Worm (Caenorhabditis elegans): ENCODE measurements around the gene F32D8.3.

F32D8.3 gene

ce11 chrV:10924731-10925130 is 38.1 kb downstream of the F32D8.3 start, which contains the start of gene F58B4.6:
Gene F58B4.6 (plus strand): TSS chrV:10925031.
- TF ChIP-seq unc-62 (GFP tag; optimal IDR thresholded peaks at IDR 0.05), result no peak
- no peak for TF ChIP-seq lin-13 (tag; optimal IDR thresholded peaks at IDR 0.05)
- no peak for TF ChIP-seq hlh-1 (tag; optimal IDR thresholded peaks at IDR 0.05)
- TF ChIP-seq ceh-39 (tag; optimal IDR thresholded peaks at IDR 0.05), result no peak
- peak; percentile 28 for TF ChIP-seq ces-1 (GFP tag; optimal IDR thresholded peaks at IDR 0.05)

- no peak for TF ChIP-seq unc-39 (tag; optimal IDR thresholded peaks at IDR 0.05)
- TF ChIP-seq ham-2 (GFP tag; optimal IDR thresholded peaks at IDR 0.05), result no peak
- TF ChIP-seq ces-1 (GFP tag; optimal IDR thresholded peaks at IDR 0.05), result no peak
- TF ChIP-seq nhr-2 (tag; optimal IDR thresholded peaks at IDR 0.05), result no peak
- no peak for TF ChIP-seq blmp-1 (tag; optimal IDR thresholded peaks at IDR 0.05)
- TF ChIP-seq mep-1 (tag; optimal IDR thresholded peaks at IDR 0.05), result no peak
- TF ChIP-seq sptf-1 (tag; optimal IDR thresholded peaks at IDR 0.05), result no peak
- TF ChIP-seq flh-1 (GFP tag; optimal IDR thresholded peaks at IDR 0.05), result no peak
- TF ChIP-seq tbx-8 (GFP tag; optimal IDR thresholded peaks at IDR 0.05), result no peak
- no peak for TF ChIP-seq ceh-43 (GFP tag; optimal IDR thresholded peaks at IDR 0.05)
- no peak for TF ChIP-seq sem-2 (GFP tag; optimal IDR thresholded peaks at IDR 0.05)
- no peak for TF ChIP-seq nhr-12 (tag; optimal IDR thresholded peaks at IDR 0.05)
- TF ChIP-seq bed-3 (GFP tag; optimal IDR thresholded peaks at IDR 0.05), result no peak
- TF ChIP-seq ceh-39 (tag; optimal IDR thresholded peaks at IDR 0.05), result no peak
Measured at ce11 chrV:10925658-10926057, 39.0 kb downstream of the F32D8.3 start.

ce11 chrV:10929511-10929910 is 42.9 kb downstream of the F32D8.3 start, which contains the start of gene F58B4.3:
Gene F58B4.3 (plus strand): TSS chrV:10929811.
- TF ChIP-seq drap-1 (GFP tag; optimal IDR thresholded peaks at IDR 0.05) (no peak), nhr-76 (tag; optimal IDR thresholded peaks at IDR 0.05) (no peak), mls-2 (tag; optimal IDR thresholded peaks at IDR 0.05) (no peak), tbx-8 (GFP tag; optimal IDR thresholded peaks at IDR 0.05) (no peak), hlh-1 (tag; optimal IDR thresholded peaks at IDR 0.05) (no peak), unc-39 (tag; optimal IDR thresholded peaks at IDR 0.05) (no peak), zip-8 (tag; optimal IDR thresholded peaks at IDR 0.05) (no peak)

ce11 chrV:10931189-10931588 is 44.6 kb downstream of the F32D8.3 start, which contains the start of gene scvp-1:
Gene scvp-1 (minus strand): TSS chrV:10931289.
- TF ChIP-seq elt-1 (tag; optimal IDR thresholded peaks at IDR 0.05; ENCODE audit: borderline replicate concordance, insufficient read depth) (no peak), tbx-8 (GFP tag; optimal IDR thresholded peaks at IDR 0.05) (no peak), nhr-28 (tag; optimal IDR thresholded peaks at IDR 0.05) (no peak), ceh-43 (GFP tag; optimal IDR thresholded peaks at IDR 0.05) (no peak), unc-120 (tag; optimal IDR thresholded peaks at IDR 0.05; ENCODE audit: poor library complexity, severe bottlenecking) (no peak), lin-32 (GFP tag; optimal IDR thresholded peaks at IDR 0.05) (no peak), ztf-11 (tag; optimal IDR thresholded peaks at IDR 0.05) (no peak), mls-2 (tag; optimal IDR thresholded peaks at IDR 0.05) (no peak), unc-39 (tag; optimal IDR thresholded peaks at IDR 0.05) (no peak), lsy-2 (tag; optimal IDR thresholded peaks at IDR 0.05) (no peak), drap-1 (GFP tag; optimal IDR thresholded peaks at IDR 0.05) (no peak), ceh-83 (GFP tag; optimal IDR thresholded peaks at IDR 0.05) (no peak)

- no peak for TF ChIP-seq mab-5 (tag; optimal IDR thresholded peaks at IDR 0.05)
- TF ChIP-seq blmp-1 (tag; optimal IDR thresholded peaks at IDR 0.05), result no peak
- no peak for TF ChIP-seq ham-2 (GFP tag; optimal IDR thresholded peaks at IDR 0.05)
Measured at ce11 chrV:10932411-10932810, 45.8 kb downstream of the F32D8.3 start, which contains the start of gene F58B4.5. Gene F58B4.5 (plus strand): TSS chrV:10932693.

- TF ChIP-seq M03D4.4 (tag; optimal IDR thresholded peaks at IDR 0.05) (no peak), zip-8 (tag; optimal IDR thresholded peaks at IDR 0.05) (no peak), sptf-1 (tag; optimal IDR thresholded peaks at IDR 0.05) (no peak), nhr-12 (tag; optimal IDR thresholded peaks at IDR 0.05) (no peak), lin-32 (GFP tag; optimal IDR thresholded peaks at IDR 0.05) (no peak), unc-120 (tag; optimal IDR thresholded peaks at IDR 0.05; ENCODE audit: poor library complexity, severe bottlenecking) (no peak), elt-1 (tag; optimal IDR thresholded peaks at IDR 0.05; ENCODE audit: borderline replicate concordance, insufficient read depth) (no peak), lin-13 (tag; optimal IDR thresholded peaks at IDR 0.05) (no peak), ceh-39 (tag; optimal IDR thresholded peaks at IDR 0.05) (no peak), ztf-11 (tag; optimal IDR thresholded peaks at IDR 0.05) (no peak), pha-4 (tag; optimal IDR thresholded peaks at IDR 0.05) (no peak), mls-2 (tag; optimal IDR thresholded peaks at IDR 0.05) (no peak)
Measured at ce11 chrV:10936681-10937080, 50.0 kb downstream of the F32D8.3 start, which contains the start of gene F17C11.12. Gene F17C11.12 (minus strand): TSS chrV:10936920.

Measured in whole organism, mixed stage, embryonic.